Worm (Caenorhabditis elegans) whole organism, L4 larva: ENCODE data around the gene B0491.6.

Experiments used
- D1046.2 ChIP-seq: fragments of 200-800 bp; sonication (Bioruptor generic); IDR thresholded peaks from 2 replicates; pipeline ENCODE4 v1.3.6; 2022; ENCODE audit warnings: missing genetic modification characterization, missing compliant biosample characterization
- F44E2.7 ChIP-seq: fragments of 200-800 bp; sonication (Bioruptor generic); IDR thresholded peaks from 2 replicates; pipeline ENCODE4 v2.1.2; 2022; ENCODE audit warnings: missing genetic modification characterization, missing compliant biosample characterization
- F49E8.2 ChIP-seq: sonication (generic microtip); optimal IDR thresholded peaks from 2 replicates; lab custom pipeline; 2016; ENCODE audit warnings: missing compliant biosample characterization, mild to moderate bottlenecking, missing genetic modification characterization, borderline replicate concordance
- R02D3.7 ChIP-seq: fragments of 150-350 bp; sonication (generic microtip); optimal IDR thresholded peaks from 3 replicates; lab custom pipeline; 2014; ENCODE audit warnings: missing biosample characterization, missing genetic modification characterization
- ZK546.5 ChIP-seq, 2 experiments: sonication (generic microtip); optimal IDR thresholded peaks; 2 replicates each; lab custom pipeline; 2017; ENCODE audit warnings: missing biosample characterization in 2 of 2, missing genetic modification characterization in 2 of 2
- aha-1 ChIP-seq: fragments of 150-350 bp; peaks from one replicate; lab custom pipeline; 2014; ENCODE audit warnings: missing biosample characterization, missing genetic modification characterization
- ama-1 ChIP-seq: fragments of 150-350 bp; optimal IDR thresholded peaks from 2 replicates; lab custom pipeline; 2014; ENCODE audit warnings: inconsistent platforms, mixed read lengths
- ceh-62 ChIP-seq: sonication (generic microtip); optimal IDR thresholded peaks from 2 replicates; lab custom pipeline; 2017; ENCODE audit warnings: missing biosample characterization, missing genetic modification characterization
- daf-12 ChIP-seq: fragments of 150-350 bp; optimal IDR thresholded peaks from 2 replicates; lab custom pipeline; 2014; ENCODE audit warnings: missing biosample characterization, missing genetic modification reagents, missing genetic modification characterization
- daf-16 ChIP-seq, 3 experiments: sonication (generic microtip); optimal IDR thresholded peaks; 2 replicates each; lab custom pipeline; 2016 to 2017; ENCODE audit warnings: missing genetic modification characterization in 3 of 3, missing genetic modification reagents in 3 of 3, mild to moderate bottlenecking in 2 of 3, missing compliant biosample characterization in 2 of 3, missing biosample characterization in 1 of 3, moderate library complexity in 1 of 3
- daf-19 ChIP-seq: fragments of 200-800 bp; sonication (Bioruptor generic); conservative IDR thresholded peaks from 2 replicates; pipeline ENCODE4 v1.3.6; 2022; ENCODE audit warnings: missing genetic modification characterization, missing compliant biosample characterization
- egl-43 ChIP-seq: fragments of 200-800 bp; sonication (Bioruptor generic); IDR thresholded peaks from 2 replicates; pipeline ENCODE4 v1.3.6; 2022; ENCODE audit warnings: missing genetic modification reagents, missing genetic modification characterization, missing compliant biosample characterization
- gei-8 ChIP-seq: fragments of 200-800 bp; sonication (Bioruptor generic); optimal IDR thresholded peaks from 2 replicates; lab custom pipeline; 2018; ENCODE audit warnings: mild to moderate bottlenecking, missing genetic modification characterization, missing compliant biosample characterization
- hif-1 ChIP-seq, 2 experiments: sonication (generic microtip); optimal IDR thresholded peaks; 2 replicates each; lab custom pipeline; 2016 to 2017; ENCODE audit warnings: missing compliant biosample characterization in 2 of 2, missing genetic modification characterization in 2 of 2, missing genetic modification reagents in 2 of 2, missing genotype in 2 of 2, mild to moderate bottlenecking in 1 of 2
- madf-9 ChIP-seq: fragments of 200-800 bp; sonication (Bioruptor generic); conservative IDR thresholded peaks from 2 replicates; pipeline ENCODE4 v1.3.6; 2022; ENCODE audit warnings: missing genetic modification reagents, missing genetic modification characterization, missing compliant biosample characterization
- mdt-29 ChIP-seq: fragments of 200-800 bp; sonication (Bioruptor generic); IDR thresholded peaks from 2 replicates; pipeline ENCODE4 v1.3.6; 2022; ENCODE audit warnings: missing genetic modification reagents, missing genetic modification characterization, missing compliant biosample characterization
- mxl-3 ChIP-seq: fragments of 200-800 bp; sonication (Bioruptor generic); optimal IDR thresholded peaks from 2 replicates; lab custom pipeline; 2018; ENCODE audit warnings: mild to moderate bottlenecking, missing genetic modification characterization, missing compliant biosample characterization
- nhr-102 ChIP-seq: sonication (generic microtip); optimal IDR thresholded peaks from 2 replicates; lab custom pipeline; 2016; ENCODE audit warnings: mild to moderate bottlenecking, missing genetic modification characterization, moderate library complexity, missing compliant biosample characterization
- nhr-41 ChIP-seq: fragments of 200-800 bp; sonication (Bioruptor generic); IDR thresholded peaks from 2 replicates; pipeline ENCODE4 v1.3.6; 2022; ENCODE audit warnings: missing genetic modification reagents, missing genetic modification characterization, missing compliant biosample characterization
- nhr-6 ChIP-seq: fragments of 150-350 bp; optimal IDR thresholded peaks from 2 replicates; lab custom pipeline; 2014; ENCODE audit warnings: missing biosample characterization, missing genetic modification characterization
- set-16 ChIP-seq: fragments of 200-800 bp; sonication (Bioruptor generic); IDR thresholded peaks from 2 replicates; pipeline ENCODE4 v1.3.6; 2022; ENCODE audit warnings: missing genetic modification reagents, missing genetic modification characterization, missing compliant biosample characterization
- unc-39 ChIP-seq: sonication (generic microtip); optimal IDR thresholded peaks from 2 replicates; lab custom pipeline; 2017; ENCODE audit warnings: missing biosample characterization, missing genetic modification characterization
- unc-62 ChIP-seq, 3 experiments: fragments of 150-350 bp in 1 of 3; sonication (generic microtip); optimal IDR thresholded peaks in 2 of 3; peaks in 1 of 3; 1 replicate in 1 of 3; 2 replicates in 2 of 3; lab custom pipeline; 2014 to 2017; ENCODE audit warnings: missing biosample characterization in 3 of 3, missing genetic modification characterization in 3 of 3, missing genetic modification reagents in 3 of 3, missing genotype in 1 of 3
- zfp-3 ChIP-seq: fragments of 200-800 bp; sonication (Bioruptor generic); conservative IDR thresholded peaks from 2 replicates; pipeline ENCODE4 v1.3.6; 2022; ENCODE audit warnings: missing genetic modification reagents, missing genetic modification characterization, missing compliant biosample characterization
- zip-11 ChIP-seq: fragments of 200-800 bp; sonication (Bioruptor generic); IDR thresholded peaks from 2 replicates; pipeline ENCODE4 v1.3.6; 2022; ENCODE audit warnings: missing genetic modification characterization, missing compliant biosample characterization

Gene B0491.6

DNA sequence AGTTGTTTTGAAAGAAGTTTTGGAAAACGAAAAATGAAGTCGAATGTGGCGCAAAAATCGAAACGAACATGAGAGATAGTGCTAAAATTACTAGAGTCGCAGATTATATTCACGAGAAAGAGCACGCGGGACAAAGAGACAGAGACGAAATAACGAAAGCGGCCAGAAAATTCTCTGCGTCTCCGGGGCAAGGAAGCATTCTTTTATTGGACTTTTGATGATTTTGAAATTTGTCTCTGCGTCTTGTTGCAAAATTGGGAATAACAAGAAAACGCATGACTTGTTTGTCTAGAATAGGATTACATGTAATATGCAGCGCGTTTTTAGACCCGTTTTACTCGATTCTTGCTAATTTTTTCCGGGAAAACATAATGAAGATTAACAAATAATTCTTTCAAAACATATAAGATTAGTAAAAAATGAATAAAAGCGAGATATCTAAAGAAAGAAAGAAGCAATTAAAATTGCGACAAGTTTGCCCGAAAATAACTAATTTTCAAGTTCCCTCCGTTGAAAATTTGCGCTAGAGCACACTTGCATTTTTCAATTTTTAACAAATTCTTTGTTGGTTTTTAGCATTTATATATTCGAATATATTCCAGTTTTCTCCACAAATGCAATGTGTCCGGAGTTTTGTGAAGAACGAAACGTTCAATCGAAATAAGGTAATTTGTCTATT lies at the start of gene B0491.6, which contains the start of gene pigm-1 (continued):
- no peak for TF ChIP-seq F44E2.7

ce11 chrII:11396217-11396616 lies 48.1 kb upstream of the B0491.6 start:
- TF ChIP-seq ama-1 = no peak
- peak; percentile 84 for TF ChIP-seq aha-1 (tag; lab: Kevin White, UChicago)

DNA sequence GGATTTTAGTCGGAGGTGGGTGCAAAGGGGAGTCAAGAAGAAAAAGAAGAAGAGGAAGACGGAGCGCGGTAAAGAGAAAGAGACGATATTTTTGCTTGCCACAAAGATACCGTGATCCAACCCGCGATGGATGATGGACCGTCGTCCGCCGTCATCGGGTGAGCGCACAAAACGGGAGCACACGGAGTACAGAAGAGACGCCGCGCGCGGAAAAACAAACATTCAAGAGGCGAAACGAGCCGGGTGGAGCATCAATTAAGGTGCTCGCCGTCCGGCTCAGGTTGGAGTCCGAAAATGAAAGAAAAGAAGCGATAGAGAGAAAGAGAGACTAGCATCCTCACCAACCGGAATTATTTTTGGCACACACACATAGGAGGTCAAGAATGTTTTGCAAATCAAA lies 45.6 kb upstream of the B0491.6 start:
- TF ChIP-seq nhr-6 (tag; lab: Kevin White, UChicago) (no peak), set-16 (peak; percentile 58; the same call in 1 of the 2 replicates)

ce11 chrII:11392390-11392789 lies 44.2 kb upstream of the B0491.6 start:
- TF ChIP-seq hif-1 (tag; optimal IDR thresholded peaks at IDR 0.05; lab: Kevin White, UChicago) (no peak), unc-62 (GFP tag; optimal IDR thresholded peaks at IDR 0.05 in 1 of 2; lab: Kevin White, UChicago) (peak in 1 of 2 experiments; percentile 86), unc-62 (tag; optimal IDR thresholded peaks at IDR 0.05; lab: Kevin White, UChicago) (no peak)

ce11 chrII:11390865-11391264 lies 42.7 kb upstream of the B0491.6 start, which contains the start of gene shn-1:
Gene shn-1 (minus strand): TSS chrII:11390965.
- TF ChIP-seq unc-39 (tag; lab: Kevin White, UChicago) (no peak), nhr-102 (no peak), daf-19 (GFP tag; lab: Robert Waterston, UW) (no peak), mxl-3 (no peak), egl-43 (no peak), hif-1 (tag; optimal IDR thresholded peaks at IDR 0.05; lab: Kevin White, UChicago) (no peak), ceh-62 (tag; lab: Kevin White, UChicago) (no peak), D1046.2 (GFP tag; lab: Robert Waterston, UW) (no peak), gei-8 (GFP tag; lab: Kevin White, UChicago) (no peak), F49E8.2 (no peak), zfp-3 (GFP tag; lab: Robert Waterston, UW) (no peak), R02D3.7 (tag; lab: Kevin White, UChicago) (no peak)

ce11 chrII:11386950-11387349 lies 38.8 kb upstream of the B0491.6 start:
- TF ChIP-seq set-16 (peak; percentile 72), daf-16 (GFP tag; optimal IDR thresholded peaks at IDR 0.05; lab: Kevin White, UChicago) (no peak), daf-16 (tag; optimal IDR thresholded peaks at IDR 0.05; lab: Kevin White, UChicago) (no peak)

ce11 chrII:11384099-11384498 lies 36.0 kb upstream of the B0491.6 start:
- TF ChIP-seq set-16 (no peak), unc-62 (GFP tag; optimal IDR thresholded peaks at IDR 0.05 in 1 of 2; lab: Kevin White, UChicago) (peak in 1 of 2 experiments; percentile 60), unc-62 (tag; optimal IDR thresholded peaks at IDR 0.05; lab: Kevin White, UChicago) (no peak)

DNA sequence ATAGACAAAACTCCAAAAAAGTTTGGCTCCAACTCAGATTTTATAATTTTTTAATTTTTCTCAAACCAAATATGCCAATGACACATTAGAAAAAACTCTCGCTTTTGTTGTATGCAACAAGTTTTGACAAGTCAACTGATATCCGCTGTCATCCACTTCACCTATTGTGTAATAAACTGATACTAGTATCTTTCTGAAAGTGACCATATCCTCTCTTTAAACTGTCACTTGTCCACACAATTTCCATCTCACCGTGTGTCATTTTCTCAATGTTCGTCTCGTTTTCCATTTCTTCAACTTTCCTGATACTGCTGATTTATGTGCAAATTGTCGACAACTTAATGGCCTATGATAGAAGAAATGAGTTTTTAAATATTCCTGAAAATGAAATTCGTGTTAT lies 34.9 kb upstream of the B0491.6 start, which contains the start of the genes C33B4.5 and C33B4.4:
Gene C33B4.5 (plus strand): TSS at position 270 of the 400 bp plus-strand sequence.
Gene C33B4.4 (minus strand): TSS at position 385 of the 400 bp plus-strand sequence.
- TF ChIP-seq aha-1 (tag; lab: Kevin White, UChicago) (peak; percentile 44), unc-62 (GFP tag; optimal IDR thresholded peaks at IDR 0.05 in 1 of 2; lab: Kevin White, UChicago) (peak in 1 of 2 experiments; percentile 91), unc-62 (tag; optimal IDR thresholded peaks at IDR 0.05; lab: Kevin White, UChicago) (no peak), daf-12 (tag; lab: Kevin White, UChicago) (no peak), madf-9 (GFP tag; lab: Robert Waterston, UW) (no peak), zip-11 (GFP tag; lab: Robert Waterston, UW) (no peak), ZK546.5 (tag; optimal IDR thresholded peaks at IDR 0.05; lab: Kevin White, UChicago) (no peak), mdt-29 (GFP tag; lab: Robert Waterston, UW) (no peak), nhr-41 (GFP tag; lab: Robert Waterston, UW) (no peak), zfp-3 (GFP tag; lab: Robert Waterston, UW) (no peak)
- TF ChIP-seq, all 104 proteins: peak for 2
